Fruit fly (Drosophila melanogaster) whole organism, embryonic: ENCODE measurements around the gene Orct2.

Experiments used
- B-H1 ChIP-seq: fragments of 200-800 bp; sonication (Bioruptor generic); IDR thresholded peaks from 3 replicates; pipeline ENCODE4 v1.3.6; 2022; ENCODE audit warnings: missing biosample characterization, missing genetic modification characterization
- CG12236 ChIP-seq: fragments of 200-800 bp; sonication (Bioruptor generic); optimal IDR thresholded peaks from 2 replicates; lab custom pipeline; 2016; ENCODE audit warnings: missing biosample characterization, missing genetic modification characterization
- CG12659 ChIP-seq: fragments of 200-800 bp; sonication (Bioruptor generic); optimal IDR thresholded peaks from 3 replicates; lab custom pipeline; 2017; ENCODE audit warnings: mild to moderate bottlenecking, missing biosample characterization, missing genetic modification reagents, missing genetic modification characterization
- CG13894 ChIP-seq: fragments of 200-800 bp; sonication (Bioruptor generic); optimal IDR thresholded peaks from 3 replicates; lab custom pipeline; 2018; ENCODE audit warnings: missing biosample characterization, mild to moderate bottlenecking, missing genetic modification characterization, moderate library complexity
- CG14667 ChIP-seq: fragments of 200-800 bp; sonication (Bioruptor generic); IDR thresholded peaks from 2 replicates; pipeline ENCODE4 v1.3.6; 2022; ENCODE audit warnings: missing biosample characterization, missing genetic modification characterization
- CG15073 ChIP-seq: fragments of 200-800 bp; sonication (Bioruptor generic); optimal IDR thresholded peaks from 2 replicates; lab custom pipeline; 2016; ENCODE audit warnings: missing biosample characterization, missing genetic modification characterization
- CG15479 ChIP-seq: fragments of 200-800 bp; sonication (Bioruptor generic); optimal IDR thresholded peaks from 3 replicates; lab custom pipeline; 2019; ENCODE audit warnings: missing biosample characterization, mild to moderate bottlenecking, missing genetic modification characterization, moderate library complexity
- CG15696 ChIP-seq: fragments of 200-800 bp; sonication (Bioruptor generic); optimal IDR thresholded peaks from 2 replicates; lab custom pipeline; 2019; ENCODE audit warnings: missing biosample characterization, mild to moderate bottlenecking, missing genetic modification characterization, moderate library complexity
- CG31441 ChIP-seq: fragments of 200-800 bp; sonication (Bioruptor generic); IDR thresholded peaks from 2 replicates; pipeline ENCODE4 v1.3.6; 2022; ENCODE audit warnings: missing biosample characterization, missing genetic modification characterization
- CG3407 ChIP-seq: fragments of 200-800 bp; sonication (Bioruptor generic); optimal IDR thresholded peaks from 2 replicates; lab custom pipeline; 2018; ENCODE audit warnings: missing biosample characterization, mild to moderate bottlenecking, missing genetic modification characterization
- CG6175 ChIP-seq: fragments of 200-800 bp; sonication (Bioruptor generic); IDR thresholded peaks from 3 replicates; pipeline ENCODE4 v1.3.6; 2022; ENCODE audit warnings: missing biosample characterization, missing genetic modification characterization
- CG7839 ChIP-seq: fragments of 200-800 bp; sonication (Bioruptor generic); optimal IDR thresholded peaks from 3 replicates; lab custom pipeline; 2018; ENCODE audit warnings: missing biosample characterization, mild to moderate bottlenecking, missing genetic modification characterization, moderate library complexity
- CG8089 ChIP-seq: fragments of 200-800 bp; sonication (Bioruptor generic); optimal IDR thresholded peaks from 3 replicates; lab custom pipeline; 2016; ENCODE audit warnings: missing biosample characterization, missing genetic modification characterization
- CG8281 ChIP-seq: fragments of 200-800 bp; sonication (Bioruptor generic); optimal IDR thresholded peaks from 2 replicates; lab custom pipeline; 2018; ENCODE audit warnings: missing biosample characterization, mild to moderate bottlenecking, missing genetic modification characterization, moderate library complexity
- CG9215 ChIP-seq: fragments of 200-800 bp; sonication (Bioruptor generic); IDR thresholded peaks from 2 replicates; pipeline ENCODE4 v1.3.6; 2022; ENCODE audit warnings: missing biosample characterization, missing genetic modification characterization
- CG9437 ChIP-seq: fragments of 200-800 bp; sonication (Bioruptor generic); optimal IDR thresholded peaks from 2 replicates; lab custom pipeline; 2018; ENCODE audit warnings: missing biosample characterization, mild to moderate bottlenecking, missing genetic modification characterization
- Doc2 ChIP-seq: fragments of 200-800 bp; sonication (Bioruptor generic); IDR thresholded peaks from 2 replicates; pipeline ENCODE4 v1.3.6; 2022; ENCODE audit warnings: missing biosample characterization, missing genetic modification characterization
- E2f1 ChIP-seq: fragments of 200-800 bp; sonication (Bioruptor generic); IDR thresholded peaks from 2 replicates; pipeline ENCODE4 v1.3.6; 2022; ENCODE audit warnings: missing biosample characterization, missing genetic modification characterization
- Hr51 ChIP-seq, 2 experiments: fragments of 200-800 bp; sonication (Bioruptor generic); optimal IDR thresholded peaks; 2 replicates in 1 of 2; 3 replicates in 1 of 2; lab custom pipeline; 2016 to 2018; ENCODE audit warnings: missing biosample characterization in 2 of 2, missing genetic modification characterization in 2 of 2, mild to moderate bottlenecking in 1 of 2, moderate library complexity in 1 of 2
- Six4 ChIP-seq: fragments of 200-800 bp; sonication (Bioruptor generic); optimal IDR thresholded peaks from 2 replicates; lab custom pipeline; 2016; ENCODE audit warnings: missing biosample characterization, missing genetic modification characterization
- ab ChIP-seq: fragments of 200-800 bp; sonication (Bioruptor generic); optimal IDR thresholded peaks from 2 replicates; lab custom pipeline; 2016; ENCODE audit warnings: missing biosample characterization, missing genetic modification characterization
- ara ChIP-seq: fragments of 200-800 bp; sonication (Bioruptor generic); IDR thresholded peaks from 2 replicates; pipeline ENCODE4 v1.3.6; 2022; ENCODE audit warnings: missing biosample characterization, missing genetic modification characterization
- ase ChIP-seq: fragments of 200-800 bp; sonication (Bioruptor generic); IDR thresholded peaks from 3 replicates; pipeline ENCODE4 v1.3.6; 2022; ENCODE audit warnings: missing biosample characterization, missing genetic modification characterization
- ato ChIP-seq: fragments of 200-800 bp; sonication (Bioruptor generic); IDR thresholded peaks from 2 replicates; pipeline ENCODE4 v1.3.6; 2022; ENCODE audit warnings: missing biosample characterization, missing genetic modification characterization; ENCODE audit not compliant: partially characterized antibody
- cas ChIP-seq: fragments of 200-800 bp; sonication (Bioruptor generic); IDR thresholded peaks from 2 replicates; pipeline ENCODE4 v1.3.6; 2022; ENCODE audit warnings: missing biosample characterization, missing genetic modification characterization
- caup ChIP-seq: fragments of 200-800 bp; sonication (Bioruptor generic); optimal IDR thresholded peaks from 3 replicates; lab custom pipeline; 2017; ENCODE audit warnings: missing biosample characterization, mild to moderate bottlenecking, missing genetic modification characterization, moderate library complexity; ENCODE audit not compliant: severe bottlenecking
- chif ChIP-seq, 2 experiments: fragments of 200-800 bp; sonication (Bioruptor generic); optimal IDR thresholded peaks; 3 replicates each; lab custom pipeline; 2016; ENCODE audit warnings: missing biosample characterization in 2 of 2, missing genetic modification characterization in 2 of 2
- ci ChIP-seq: fragments of 200-800 bp; sonication (Bioruptor generic); IDR thresholded peaks from 3 replicates; pipeline ENCODE4 v1.3.6; 2022; ENCODE audit warnings: missing biosample characterization, missing genetic modification characterization
- cwo ChIP-seq: fragments of 200-800 bp; sonication (Bioruptor generic); optimal IDR thresholded peaks from 3 replicates; lab custom pipeline; 2017; ENCODE audit warnings: missing biosample characterization, missing genetic modification characterization, mild to moderate bottlenecking, moderate library complexity, missing genetic modification reagents
- da ChIP-seq: fragments of 200-800 bp; sonication (Bioruptor generic); optimal IDR thresholded peaks from 2 replicates; lab custom pipeline; 2016; ENCODE audit warnings: missing biosample characterization, missing genetic modification characterization
- dmrt99B ChIP-seq: fragments of 200-800 bp; sonication (Bioruptor generic); optimal IDR thresholded peaks from 2 replicates; lab custom pipeline; 2018; ENCODE audit warnings: missing biosample characterization, mild to moderate bottlenecking, missing genetic modification characterization, moderate library complexity
- esg ChIP-seq: fragments of 200-800 bp; sonication (Bioruptor generic); conservative IDR thresholded peaks from 2 replicates; pipeline ENCODE4 v1.3.6; 2022; ENCODE audit warnings: missing biosample characterization, missing genetic modification characterization
- mam ChIP-seq: fragments of 200-800 bp; sonication (Bioruptor generic); optimal IDR thresholded peaks from 3 replicates; lab custom pipeline; 2016; ENCODE audit warnings: missing biosample characterization, missing genetic modification characterization
- mld ChIP-seq: fragments of 200-800 bp; sonication (Bioruptor generic); IDR thresholded peaks from 3 replicates; pipeline ENCODE4 v1.3.6; 2022; ENCODE audit warnings: missing biosample characterization, missing genetic modification characterization; ENCODE audit not compliant: partially characterized antibody
- otp ChIP-seq: fragments of 200-800 bp; sonication (Bioruptor generic); IDR thresholded peaks from 3 replicates; pipeline ENCODE4, ENCODE4 v1.3.6; 2022; ENCODE audit warnings: missing biosample characterization, missing genetic modification characterization
- psq ChIP-seq: fragments of 200-800 bp; sonication (Bioruptor generic); optimal IDR thresholded peaks from 2 replicates; lab custom pipeline; 2017; ENCODE audit warnings: missing biosample characterization, missing genetic modification characterization
- ro ChIP-seq: fragments of 200-800 bp; sonication (Bioruptor generic); IDR thresholded peaks from 2 replicates; pipeline ENCODE4 v1.3.6; 2022; ENCODE audit warnings: missing biosample characterization, missing genetic modification characterization
- sd ChIP-seq: fragments of 200-800 bp; sonication (Bioruptor generic); optimal IDR thresholded peaks from 3 replicates; lab custom pipeline; 2018; ENCODE audit warnings: missing biosample characterization, mild to moderate bottlenecking, missing genetic modification characterization, moderate library complexity
- shn ChIP-seq: fragments of 200-800 bp; sonication (Bioruptor generic); optimal IDR thresholded peaks from 3 replicates; lab custom pipeline; 2016; ENCODE audit warnings: missing biosample characterization, missing genetic modification characterization
- slbo ChIP-seq: fragments of 200-800 bp; sonication (Bioruptor generic); IDR thresholded peaks from 2 replicates; pipeline ENCODE4 v1.3.6; 2022; ENCODE audit warnings: missing biosample characterization, missing genetic modification characterization
- slou ChIP-seq: fragments of 200-800 bp; sonication (Bioruptor generic); optimal IDR thresholded peaks from 3 replicates; lab custom pipeline; 2016; ENCODE audit warnings: missing biosample characterization, missing genetic modification characterization
- sqz ChIP-seq: fragments of 200-800 bp; sonication (Bioruptor generic); optimal IDR thresholded peaks from 3 replicates; lab custom pipeline; 2018; ENCODE audit warnings: missing biosample characterization, mild to moderate bottlenecking, missing genetic modification characterization
- sr ChIP-seq: fragments of 200-800 bp; sonication (Bioruptor generic); IDR thresholded peaks from 3 replicates; pipeline ENCODE4 v1.3.6; 2022; ENCODE audit warnings: missing biosample characterization, missing genetic modification characterization
- stwl ChIP-seq: fragments of 200-800 bp; sonication (Bioruptor generic); optimal IDR thresholded peaks from 3 replicates; lab custom pipeline; 2018; ENCODE audit warnings: missing biosample characterization, mild to moderate bottlenecking, missing genetic modification characterization, moderate library complexity
- tin ChIP-seq: fragments of 200-800 bp; sonication (Bioruptor generic); optimal IDR thresholded peaks from 3 replicates; lab custom pipeline; 2016; ENCODE audit warnings: missing biosample characterization, missing genetic modification characterization
- trem ChIP-seq: fragments of 200-800 bp; optimal IDR thresholded peaks from 3 replicates; lab custom pipeline; 2019; ENCODE audit warnings: missing biosample characterization, mild to moderate bottlenecking, missing genetic modification characterization, moderate library complexity
- wdn ChIP-seq: fragments of 200-800 bp; sonication (Bioruptor generic); IDR thresholded peaks from 2 replicates; pipeline ENCODE4 v1.3.6; 2022; ENCODE audit warnings: missing biosample characterization, missing genetic modification characterization
- wor ChIP-seq: fragments of 200-800 bp; sonication (Bioruptor generic); IDR thresholded peaks from 2 replicates; pipeline ENCODE4 v1.3.6; 2022; ENCODE audit warnings: missing biosample characterization, missing genetic modification characterization
- zen2 ChIP-seq: fragments of 200-800 bp; sonication (Bioruptor generic); IDR thresholded peaks from 3 replicates; pipeline ENCODE4 v1.3.6; 2022; ENCODE audit warnings: missing biosample characterization, missing genetic modification characterization; ENCODE audit not compliant: partially characterized antibody

Gene Orct2

dm6 chr3R:24230423-24231205 is 42.2 kb upstream of the Orct2 start, which contains the start of gene mask (continued):
- no peak for TF ChIP-seq Doc2 (GFP tag; lab: Robert Waterston, UW)
- no peak for TF ChIP-seq cwo (GFP tag; lab: Kevin White, UChicago)
- peak; percentile 59 for TF ChIP-seq stwl (tag; lab: Kevin White, UChicago)
- no peak for TF ChIP-seq esg
- TF ChIP-seq dmrt99B (tag; lab: Kevin White, UChicago) = no peak
- TF ChIP-seq mam = peak; percentile 82
- TF ChIP-seq CG6175 (GFP tag; lab: Robert Waterston, UW) = peak; percentile 68; the same call in 1 of the 3 replicates
- TF ChIP-seq trem = peak; percentile 16
- peak; percentile 61; the same call in 2 of the 3 replicates for TF ChIP-seq ase (GFP tag; lab: Robert Waterston, UW)
- TF ChIP-seq CG8281 (tag; lab: Kevin White, UChicago) = no peak
- peak; percentile 76 for TF ChIP-seq slou
- peak; percentile 73 for TF ChIP-seq CG12236 (GFP tag; lab: Kevin White, UChicago)
- TF ChIP-seq CG14667 (GFP tag; lab: Robert Waterston, UW) = peak; percentile 67
- TF ChIP-seq ato (GFP tag; lab: Robert Waterston, UW) = peak; percentile 1; the same call in 1 of the 2 replicates
- peak; percentile 91 for TF ChIP-seq otp (GFP tag; lab: Robert Waterston, UW)
- peak; percentile 91 for TF ChIP-seq caup
- TF ChIP-seq B-H1 (GFP tag; lab: Robert Waterston, UW) = peak; percentile 20; the same call in 2 of the 3 replicates
- peak; percentile 52 for TF ChIP-seq tin
- peak; percentile 81 for TF ChIP-seq shn (GFP tag; lab: Kevin White, UChicago)
- TF ChIP-seq sd (tag; lab: Kevin White, UChicago) = no peak
- TF ChIP-seq slbo (GFP tag; lab: Robert Waterston, UW) = peak; percentile 79
- peak; percentile 51 for TF ChIP-seq E2f1 (GFP tag; lab: Robert Waterston, UW)
- peak; percentile 15 for TF ChIP-seq CG15696 (tag; lab: Kevin White, UChicago)
- TF ChIP-seq wdn = peak; percentile 75
- TF ChIP-seq CG9437 (GFP tag; lab: Kevin White, UChicago) = peak; percentile 74
- peak; percentile 86 for TF ChIP-seq CG8089 (GFP tag; lab: Kevin White, UChicago)
- TF ChIP-seq CG13894 (tag; lab: Kevin White, UChicago) = peak; percentile 58
- no peak for TF ChIP-seq ab (GFP tag; lab: Kevin White, UChicago)
- peak; percentile 64 for TF ChIP-seq CG7839 (tag; lab: Kevin White, UChicago)
- TF ChIP-seq sqz (GFP tag; lab: Kevin White, UChicago) = peak; percentile 78
- TF ChIP-seq wor (GFP tag; lab: Robert Waterston, UW) = no peak
- TF ChIP-seq psq (GFP tag; lab: Kevin White, UChicago) = no peak
- TF ChIP-seq CG3407 (GFP tag; lab: Kevin White, UChicago) = peak; percentile 49
- TF ChIP-seq Hr51 (GFP tag; optimal IDR thresholded peaks at IDR 0.05; lab: Kevin White, UChicago) = peak; percentile 43 to 79
- no peak for TF ChIP-seq zen2 (GFP tag; lab: Robert Waterston, UW)
- peak; percentile 56 to 77 for TF ChIP-seq chif (GFP tag; optimal IDR thresholded peaks at IDR 0.05; lab: Kevin White, UChicago)
- TF ChIP-seq da (GFP tag; lab: Kevin White, UChicago) = peak; percentile 74
- peak; percentile 83 for TF ChIP-seq sr (GFP tag; lab: Robert Waterston, UW)
- no peak for TF ChIP-seq CG15073 (GFP tag; lab: Kevin White, UChicago)
- no peak; the same call in 1 of the 2 replicates for TF ChIP-seq cas
- no peak; the same call in 1 of the 2 replicates for TF ChIP-seq ro (GFP tag; lab: Robert Waterston, UW)
- peak; percentile 71 for TF ChIP-seq ara (GFP tag; lab: Robert Waterston, UW)
- peak; percentile 68 for TF ChIP-seq CG31441 (GFP tag; lab: Robert Waterston, UW)
- TF ChIP-seq CG15479 (GFP tag; lab: Kevin White, UChicago) = peak; percentile 4
- no peak for TF ChIP-seq mld (GFP tag; lab: Robert Waterston, UW)
- TF ChIP-seq CG9215 (GFP tag; lab: Robert Waterston, UW) = 0 out of 2 replicates have a peak, but pooled peaks have one; percentile 40
- TF ChIP-seq ci (GFP tag; lab: Robert Waterston, UW) = peak; percentile 93
- TF ChIP-seq CG12659 (GFP tag; lab: Kevin White, UChicago) = peak; percentile 89
- TF ChIP-seq Six4 (GFP tag; lab: Kevin White, UChicago) = peak; percentile 52
